Worm (Caenorhabditis elegans) whole organism, L1 larva: Measurements from ENCODE around the gene srxa-15.

Source experiments
- C04F5.9 ChIP-seq: sonication (generic microtip); optimal IDR thresholded peaks from 2 replicates; lab custom pipeline; 2016; ENCODE audit warnings: missing genetic modification characterization, missing compliant biosample characterization
- F16B12.6 ChIP-seq: fragments of 150-350 bp; optimal IDR thresholded peaks from 2 replicates; lab custom pipeline; 2014; ENCODE audit warnings: missing biosample characterization, missing genetic modification characterization
- aha-1 ChIP-seq: fragments of 150-350 bp; optimal IDR thresholded peaks from 2 replicates; lab custom pipeline; 2014; ENCODE audit warnings: missing biosample characterization, missing genetic modification characterization
- aly-2 ChIP-seq: fragments of 150-350 bp; optimal IDR thresholded peaks from 2 replicates; lab custom pipeline; 2014; ENCODE audit warnings: missing biosample characterization, missing genetic modification characterization
- blmp-1 ChIP-seq: fragments of 150-350 bp; optimal IDR thresholded peaks from 2 replicates; lab custom pipeline; 2014; ENCODE audit warnings: missing biosample characterization, missing genetic modification characterization
- ceh-8 ChIP-seq: fragments of 200-800 bp; sonication (Bioruptor generic); optimal IDR thresholded peaks from 2 replicates; lab custom pipeline; 2018; ENCODE audit warnings: mild to moderate bottlenecking, missing genetic modification characterization, moderate library complexity, missing compliant biosample characterization
- ceh-82 ChIP-seq, 3 experiments: fragments of 150-350 bp in 1 of 3; sonication (generic microtip) in 2 of 3; optimal IDR thresholded peaks; 2 replicates each; lab custom pipeline; 2014 to 2017; ENCODE audit warnings: missing biosample characterization in 3 of 3, missing genetic modification characterization in 3 of 3
- dsc-1 ChIP-seq: sonication (generic microtip); optimal IDR thresholded peaks from 2 replicates; lab custom pipeline; 2016; ENCODE audit warnings: mild to moderate bottlenecking, missing genetic modification characterization, missing compliant biosample characterization
- fkh-10 ChIP-seq: sonication (generic microtip); optimal IDR thresholded peaks from 2 replicates; lab custom pipeline; 2017; ENCODE audit warnings: missing biosample characterization, missing genetic modification reagents, missing genetic modification characterization
- fkh-8 ChIP-seq: sonication (generic microtip); optimal IDR thresholded peaks from 2 replicates; lab custom pipeline; 2016; ENCODE audit warnings: mild to moderate bottlenecking, missing genetic modification characterization, missing compliant biosample characterization
- grh-1 ChIP-seq: fragments of 200-800 bp; sonication (Bioruptor generic); IDR thresholded peaks from 2 replicates; pipeline ENCODE4 v1.3.6; 2022; ENCODE audit warnings: missing genetic modification reagents, missing genetic modification characterization, missing compliant biosample characterization
- hlh-4 ChIP-seq: sonication (generic microtip); optimal IDR thresholded peaks from 2 replicates; lab custom pipeline; 2016; ENCODE audit warnings: mild to moderate bottlenecking, missing genetic modification characterization, missing compliant biosample characterization
- lin-14 ChIP-seq: fragments of 200-800 bp; sonication (Bioruptor generic); optimal IDR thresholded peaks from 2 replicates; lab custom pipeline; 2018; ENCODE audit warnings: mild to moderate bottlenecking, missing genetic modification characterization, moderate library complexity, missing compliant biosample characterization
- lin-15B ChIP-seq: fragments of 150-350 bp; sonication (generic microtip); optimal IDR thresholded peaks from 3 replicates; lab custom pipeline; 2014; ENCODE audit warnings: missing biosample characterization, missing genetic modification characterization
- lin-35 ChIP-seq, 2 experiments: fragments of 150-350 bp; optimal IDR thresholded peaks; 2 replicates each; lab custom pipeline; 2014; ENCODE audit warnings: missing biosample characterization in 2 of 2, missing genetic modification characterization in 2 of 2, missing genetic modification reagents in 2 of 2
- lin-39 ChIP-seq: fragments of 150-350 bp; optimal IDR thresholded peaks from 2 replicates; lab custom pipeline; 2014; ENCODE audit warnings: missing biosample characterization, missing genetic modification reagents, missing genetic modification characterization
- lir-3 ChIP-seq: sonication (generic microtip); optimal IDR thresholded peaks from 2 replicates; lab custom pipeline; 2016; ENCODE audit warnings: mild to moderate bottlenecking, missing genetic modification characterization, moderate library complexity, missing compliant biosample characterization; ENCODE audit not compliant: poor library complexity
- lsy-2 ChIP-seq, 2 experiments: fragments of 150-350 bp; optimal IDR thresholded peaks; 2 replicates each; lab custom pipeline; 2014; ENCODE audit warnings: missing biosample characterization in 2 of 2, missing genetic modification characterization in 2 of 2
- mab-9 ChIP-seq: fragments of 200-800 bp; sonication (Bioruptor generic); IDR thresholded peaks from 2 replicates; pipeline ENCODE4 v1.3.6; 2022; ENCODE audit warnings: missing genetic modification reagents, missing genetic modification characterization, missing compliant biosample characterization
- mep-1 ChIP-seq: fragments of 150-350 bp; optimal IDR thresholded peaks from 2 replicates; lab custom pipeline; 2014; ENCODE audit warnings: missing biosample characterization, missing genetic modification characterization
- nhr-19 ChIP-seq: fragments of 200-800 bp; sonication (Bioruptor generic); conservative IDR thresholded peaks from 2 replicates; pipeline ENCODE4 v1.3.6; 2022; ENCODE audit warnings: missing genetic modification characterization, missing compliant biosample characterization
- nhr-237 ChIP-seq: fragments of 150-350 bp; optimal IDR thresholded peaks from 2 replicates; lab custom pipeline; 2014; ENCODE audit warnings: missing biosample characterization, missing genetic modification characterization
- nhr-47 ChIP-seq: sonication (generic microtip); optimal IDR thresholded peaks from 2 replicates; lab custom pipeline; 2016; ENCODE audit warnings: mild to moderate bottlenecking, missing genetic modification characterization, moderate library complexity, missing compliant biosample characterization
- nhr-71 ChIP-seq: sonication (generic microtip); optimal IDR thresholded peaks from 2 replicates; lab custom pipeline; 2016; ENCODE audit warnings: mild to moderate bottlenecking, missing genetic modification characterization, moderate library complexity, missing compliant biosample characterization
- nhr-85 ChIP-seq: sonication (generic microtip); peaks from one replicate; lab custom pipeline; 2016; ENCODE audit warnings: missing genetic modification characterization, inconsistent platforms, missing compliant biosample characterization
- nhr-90 ChIP-seq: sonication (generic microtip); optimal IDR thresholded peaks from 2 replicates; lab custom pipeline; 2016; ENCODE audit warnings: mild to moderate bottlenecking, missing genetic modification characterization, missing compliant biosample characterization; ENCODE audit not compliant: poor library complexity
- pag-3 ChIP-seq: sonication (generic microtip); optimal IDR thresholded peaks from 2 replicates; lab custom pipeline; 2017; ENCODE audit warnings: missing genetic modification characterization, mild to moderate bottlenecking, missing compliant biosample characterization, antibody characterized with exemption, borderline replicate concordance; ENCODE audit not compliant: insufficient read depth
- pqm-1 ChIP-seq: sonication (generic microtip); optimal IDR thresholded peaks from 3 replicates; lab custom pipeline; 2017; ENCODE audit warnings: missing biosample characterization, missing genetic modification characterization
- snpc-4 ChIP-seq: fragments of 150-350 bp; optimal IDR thresholded peaks from 2 replicates; lab custom pipeline; 2014; ENCODE audit warnings: missing biosample characterization, missing genetic modification characterization
- sox-4 ChIP-seq: sonication (generic microtip); optimal IDR thresholded peaks from 2 replicates; lab custom pipeline; 2016; ENCODE audit warnings: missing genetic modification characterization, missing compliant biosample characterization
- tbx-2 ChIP-seq: sonication (generic microtip); optimal IDR thresholded peaks from 2 replicates; lab custom pipeline; 2016; ENCODE audit warnings: missing genetic modification characterization, missing compliant biosample characterization
- unc-86 ChIP-seq: sonication (generic microtip); optimal IDR thresholded peaks from 2 replicates; lab custom pipeline; 2016; ENCODE audit warnings: missing genetic modification characterization, missing compliant biosample characterization
- unc-98 ChIP-seq: fragments of 200-800 bp; sonication (Bioruptor generic); IDR thresholded peaks from 2 replicates; pipeline ENCODE4 v1.3.6; 2022; ENCODE audit warnings: missing genetic modification characterization, missing compliant biosample characterization
- vab-15 ChIP-seq: sonication (generic microtip); optimal IDR thresholded peaks from 2 replicates; lab custom pipeline; 2017; ENCODE audit warnings: missing genotype, mild to moderate bottlenecking, missing genetic modification characterization, missing compliant biosample characterization
- xbp-1 ChIP-seq: sonication (generic microtip); optimal IDR thresholded peaks from 2 replicates; lab custom pipeline; 2016; ENCODE audit warnings: missing genetic modification characterization, missing compliant biosample characterization
- zag-1 ChIP-seq: fragments of 150-350 bp; optimal IDR thresholded peaks from 2 replicates; lab custom pipeline; 2014; ENCODE audit warnings: missing biosample characterization, missing genetic modification characterization
- ztf-11 ChIP-seq, 2 experiments: sonication (generic microtip); optimal IDR thresholded peaks; 2 replicates each; lab custom pipeline; 2016 to 2017; ENCODE audit warnings: missing genetic modification characterization in 2 of 2, missing biosample characterization in 1 of 2, missing compliant biosample characterization in 1 of 2
- ztf-4 ChIP-seq: fragments of 150-350 bp; optimal IDR thresholded peaks from 2 replicates; lab custom pipeline; 2014; ENCODE audit warnings: missing biosample characterization, missing genetic modification characterization

srxa-15 gene

DNA sequence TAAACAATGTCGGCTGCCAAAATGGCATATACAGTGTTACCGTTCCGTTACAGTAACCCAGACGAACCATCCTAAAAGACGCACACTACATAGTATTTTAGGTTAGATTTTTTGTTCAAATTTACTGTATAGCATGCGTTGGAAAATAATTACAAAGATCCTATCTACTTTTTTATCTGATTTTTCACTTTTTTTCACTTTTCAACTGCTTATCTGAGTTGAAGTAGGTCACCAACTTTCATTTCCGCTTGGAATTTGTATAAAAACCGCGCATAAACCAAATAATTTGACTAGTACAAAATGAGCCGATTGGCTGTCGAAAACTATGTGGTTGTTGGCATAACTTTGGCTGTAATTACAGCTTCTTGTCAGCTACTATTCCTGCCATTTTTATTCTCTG is 42.2 kb upstream of the srxa-15 start, which contains the start of gene col-163:
Gene col-163 (plus strand): TSS at position 301 of the 400 bp plus-strand sequence.
- TF ChIP-seq blmp-1 (tag; lab: Kevin White, UChicago): peak; percentile 50
- no peak for TF ChIP-seq nhr-85 (tag; lab: Kevin White, UChicago)
- no peak for TF ChIP-seq xbp-1
- TF ChIP-seq nhr-47: no peak
- TF ChIP-seq hlh-4 (tag; lab: Kevin White, UChicago): no peak

DNA sequence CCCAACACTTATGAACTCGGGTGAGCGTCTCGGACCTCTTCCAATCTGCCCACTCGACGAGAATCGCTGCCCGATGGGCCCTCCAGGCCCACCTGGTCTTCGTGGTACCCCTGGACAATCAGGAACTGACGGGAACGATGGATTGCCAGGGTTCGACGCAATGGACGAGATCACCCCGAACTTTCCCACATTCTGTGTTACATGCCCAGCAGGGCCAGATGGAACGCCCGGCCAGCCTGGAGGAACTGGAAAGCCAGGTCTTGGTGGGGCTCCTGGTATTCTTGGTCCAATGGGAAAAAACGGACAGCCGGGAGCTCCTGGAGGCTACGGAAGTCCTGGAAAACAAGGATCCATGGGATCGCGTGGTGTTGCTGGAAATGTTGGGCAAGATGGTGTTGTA is 41.3 kb upstream of the srxa-15 start:
- no peak for TF ChIP-seq nhr-71

DNA sequence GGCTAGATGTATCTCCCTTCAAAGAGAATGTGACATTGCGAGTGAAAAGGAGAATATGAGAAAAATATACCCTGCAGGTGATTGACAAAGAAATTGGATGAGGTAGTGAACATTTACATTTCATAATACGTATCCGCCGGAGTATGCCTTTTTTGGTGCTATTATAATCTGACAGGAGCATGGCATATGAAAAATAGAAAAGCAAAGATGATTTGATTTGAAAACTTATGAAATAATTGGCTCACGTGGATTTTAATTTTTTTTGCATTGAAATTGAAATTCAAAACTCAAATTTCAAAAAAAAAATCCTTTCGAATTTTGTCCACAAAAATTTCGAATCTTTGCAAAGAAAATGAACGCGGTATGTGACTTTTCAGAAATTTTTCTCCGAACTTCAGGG is 39.0 kb upstream of the srxa-15 start, which contains the start of gene ttr-11:
Gene ttr-11 (plus strand): TSS at position 301 of the 400 bp plus-strand sequence.
- TF ChIP-seq fkh-8 (tag; lab: Kevin White, UChicago): no peak
- no peak for TF ChIP-seq nhr-90 (tag; lab: Kevin White, UChicago)
- TF ChIP-seq C04F5.9 (tag; lab: Kevin White, UChicago): no peak
- no peak for TF ChIP-seq lin-14 (GFP tag; lab: Kevin White, UChicago)
- no peak for TF ChIP-seq aha-1 (tag; lab: Kevin White, UChicago)
- TF ChIP-seq unc-86: no peak
- no peak for TF ChIP-seq lir-3 (tag; lab: Kevin White, UChicago)
- TF ChIP-seq lsy-2 (tag; optimal IDR thresholded peaks at IDR 0.05; lab: Kevin White, UChicago): no peak
- TF ChIP-seq tbx-2: no peak
- no peak for TF ChIP-seq aly-2 (tag; lab: Kevin White, UChicago)
- TF ChIP-seq ceh-82 (tag; optimal IDR thresholded peaks at IDR 0.05; lab: Kevin White, UChicago): no peak
- TF ChIP-seq, all 84 proteins: peak for 0

DNA sequence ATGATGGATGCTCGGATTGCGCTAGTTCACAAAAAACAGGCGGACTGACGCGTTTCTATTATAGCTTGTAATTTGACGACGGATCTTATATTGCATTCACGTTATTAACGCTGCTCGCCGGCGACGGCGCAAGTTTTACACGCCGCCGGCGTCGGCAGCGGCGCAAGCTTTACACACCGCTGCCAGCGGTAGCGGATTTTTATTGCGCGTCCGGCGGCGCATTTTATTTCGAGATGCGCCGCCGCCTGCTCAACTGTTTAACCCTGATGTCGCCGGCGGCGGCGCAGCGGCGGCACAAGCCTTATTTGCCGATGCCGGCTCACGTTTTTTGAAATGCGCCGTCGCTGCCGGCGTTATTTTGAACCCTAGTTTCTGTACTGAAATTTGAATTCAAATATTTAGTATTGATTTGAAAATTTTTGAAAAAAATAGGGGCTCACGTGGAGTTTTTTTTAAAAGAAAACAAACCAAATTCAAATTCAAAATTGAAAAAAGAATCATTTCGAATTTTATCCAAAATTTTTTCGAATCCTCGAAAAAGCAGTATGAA is 37.3 kb upstream of the srxa-15 start, which contains the start of gene ttr-57:
Gene ttr-57 (plus strand): TSS at position 500 of the 550 bp plus-strand sequence.
- TF ChIP-seq fkh-8 (tag; lab: Kevin White, UChicago) (no peak), vab-15 (no peak), lir-3 (tag; lab: Kevin White, UChicago) (no peak), pag-3 (tag; lab: Kevin White, UChicago) (no peak), zag-1 (tag; lab: Kevin White, UChicago) (no peak), F16B12.6 (no peak), lin-15B (tag; lab: Kevin White, UChicago) (no peak)

DNA sequence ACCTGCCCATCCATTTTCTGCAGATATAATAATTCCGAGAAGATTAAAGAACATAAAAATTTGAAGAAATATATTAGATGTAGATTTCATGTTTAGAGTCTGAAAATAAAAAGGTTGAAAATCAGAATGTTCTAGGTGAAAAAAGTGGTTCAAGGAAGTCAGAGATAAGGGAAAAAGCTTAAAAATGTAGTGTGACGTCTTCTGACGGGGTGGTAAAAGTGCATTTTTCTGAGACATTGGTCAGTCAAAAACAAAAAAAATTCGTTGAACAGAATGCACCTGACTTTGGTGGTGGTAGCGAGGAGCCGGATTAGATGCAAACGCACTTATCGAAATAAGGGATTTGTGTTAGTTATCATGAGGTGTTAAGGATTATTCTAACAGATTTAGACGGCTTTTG is 35.4 kb upstream of the srxa-15 start, which contains the start of gene F46B3.23:
Gene F46B3.23 (minus strand): TSS at position 101 of the 400 bp plus-strand sequence.
- no peak for TF ChIP-seq mab-9 (GFP tag; lab: Robert Waterston, UW)
- no peak for TF ChIP-seq ztf-4 (tag; lab: Kevin White, UChicago)
- no peak for TF ChIP-seq lin-35 (GFP tag; optimal IDR thresholded peaks at IDR 0.05; lab: Kevin White, UChicago)
- TF ChIP-seq dsc-1 (tag; lab: Kevin White, UChicago): peak; percentile 65
- TF ChIP-seq lin-39 (tag; lab: Kevin White, UChicago): no peak
- TF ChIP-seq fkh-10 (GFP tag; lab: Kevin White, UChicago): no peak

DNA sequence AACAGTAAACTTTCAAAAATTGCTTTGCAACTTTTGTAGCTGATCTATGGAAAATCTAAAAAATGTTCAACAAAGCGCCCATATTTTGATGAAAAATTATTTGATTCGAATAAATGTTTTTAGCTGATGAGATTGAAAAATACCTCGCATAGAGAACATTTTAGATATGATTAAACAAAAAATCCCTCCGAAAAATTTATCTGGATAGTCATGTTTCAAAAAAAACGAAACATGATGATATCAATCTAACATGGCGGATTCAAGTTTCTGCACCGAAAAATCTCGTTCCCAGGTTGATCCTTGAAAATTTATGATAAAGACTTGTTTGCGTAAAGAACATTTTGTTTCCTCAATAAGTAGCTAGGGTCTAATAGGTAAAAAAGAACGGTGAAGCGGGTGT is 33.3 kb upstream of the srxa-15 start, which contains the start of gene ttr-12:
Gene ttr-12 (minus strand): TSS at position 101 of the 400 bp plus-strand sequence.
- TF ChIP-seq unc-98 (GFP tag; lab: Robert Waterston, UW) (no peak), lir-3 (tag; lab: Kevin White, UChicago) (no peak), nhr-19 (GFP tag; lab: Robert Waterston, UW) (no peak), aha-1 (tag; lab: Kevin White, UChicago) (no peak), fkh-8 (tag; lab: Kevin White, UChicago) (no peak), sox-4 (tag; lab: Kevin White, UChicago) (no peak), nhr-237 (no peak), ztf-11 (tag; optimal IDR thresholded peaks at IDR 0.05; lab: Kevin White, UChicago) (no peak), mep-1 (tag; lab: Kevin White, UChicago) (no peak), snpc-4 (no peak), pqm-1 (tag; lab: Kevin White, UChicago) (no peak), lin-35 (GFP tag; optimal IDR thresholded peaks at IDR 0.05; lab: Kevin White, UChicago) (no peak), nhr-90 (tag; lab: Kevin White, UChicago) (no peak), vab-15 (no peak), ceh-8 (GFP tag; lab: Kevin White, UChicago) (no peak), grh-1 (GFP tag; lab: Robert Waterston, UW) (no peak), ceh-82 (tag; optimal IDR thresholded peaks at IDR 0.05; lab: Kevin White, UChicago) (no peak), lin-14 (GFP tag; lab: Kevin White, UChicago) (no peak)
